Worm (Caenorhabditis elegans): ENCODE measurements around the gene sma-2.

- no peak for TF ChIP-seq him-1 (tag; optimal IDR thresholded peaks at IDR 0.05)
- TF ChIP-seq W03F9.2 (tag; optimal IDR thresholded peaks at IDR 0.05), result no peak
Observed at ce11 chrIII:8766467-8766866, 17.0 kb downstream of the sma-2 start.
